Worm (Caenorhabditis elegans): Measurements from ENCODE around the gene cku-80.

- TF ChIP-seq hlh-26 (GFP tag; conservative IDR thresholded peaks at IDR 0.05) (no peak), Y53G8AR.9 (GFP tag; conservative IDR thresholded peaks at IDR 0.05) (no peak), sea-2 (GFP tag; IDR thresholded peaks at IDR 0.05) (no peak), ztf-26 (tag; optimal IDR thresholded peaks at IDR 0.05) (no peak)
These were observed 48.7 kb downstream of the cku-80 start for ce11 chrIII:4468390-4468789.

Measured in whole organism, young adult.